Worm (Caenorhabditis elegans): ENCODE measurements around the gene plpp-1.1.

DNA sequence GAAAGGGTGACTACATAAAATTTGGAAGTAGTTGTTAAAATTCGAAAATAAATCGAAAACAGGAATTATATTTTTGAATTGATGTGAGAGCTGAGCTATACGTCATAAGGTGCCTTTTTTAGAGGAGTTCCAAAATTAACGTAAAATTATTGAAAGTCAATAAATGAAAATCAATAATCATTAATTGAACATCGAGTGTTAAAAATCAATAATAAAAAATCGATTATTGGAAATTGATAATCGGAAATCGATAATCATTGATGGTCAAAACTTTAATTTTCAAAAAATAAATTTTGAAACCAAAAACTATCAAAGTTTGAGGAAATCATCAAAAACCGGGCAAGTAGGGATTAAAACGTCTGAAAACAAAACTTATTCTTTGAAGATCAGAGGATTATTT lies 14.1 kb downstream of the plpp-1.1 start:
- TF ChIP-seq ztf-29 (GFP tag; IDR thresholded peaks at IDR 0.05), result no peak
- TF ChIP-seq klf-2 (GFP tag; conservative IDR thresholded peaks at IDR 0.05), result no peak
- no peak for TF ChIP-seq ref-1 (GFP tag; conservative IDR thresholded peaks at IDR 0.05)
- TF ChIP-seq tab-1 (GFP tag; IDR thresholded peaks at IDR 0.05), result no peak
- TF ChIP-seq med-1 (GFP tag; optimal IDR thresholded peaks at IDR 0.05; ENCODE audit: insufficient read depth), result no peak
- no peak for TF ChIP-seq cog-1 (tag; optimal IDR thresholded peaks at IDR 0.05)
